Fruit fly (Drosophila melanogaster) whole organism, pupa: ENCODE measurements around the gene CG15784.

Source experiments
- CG10348 ChIP-seq: fragments of 200-800 bp; sonication (Bioruptor generic); IDR thresholded peaks from 2 replicates; pipeline ENCODE4 v1.3.6; 2022; ENCODE audit warnings: missing biosample characterization, missing genetic modification characterization
- CG12605 ChIP-seq: fragments of 200-800 bp; sonication (Bioruptor generic); IDR thresholded peaks from 2 replicates; pipeline ENCODE4 v1.3.6; 2022; ENCODE audit warnings: missing biosample characterization, missing genetic modification characterization
- CG13204 ChIP-seq: fragments of 200-800 bp; sonication (Bioruptor generic); optimal IDR thresholded peaks from 2 replicates; lab custom pipeline; 2018; ENCODE audit warnings: missing biosample characterization, mild to moderate bottlenecking, missing genetic modification characterization, moderate library complexity
- CG14655 ChIP-seq: fragments of 200-800 bp; sonication (Bioruptor generic); optimal IDR thresholded peaks from 3 replicates; lab custom pipeline; 2017; ENCODE audit warnings: mild to moderate bottlenecking, missing biosample characterization, missing genetic modification reagents, missing genetic modification characterization
- CG15710 ChIP-seq: fragments of 200-800 bp; sonication (Bioruptor generic); optimal IDR thresholded peaks from 2 replicates; lab custom pipeline; 2018; ENCODE audit warnings: missing biosample characterization, mild to moderate bottlenecking, missing genetic modification characterization, moderate library complexity
- CG17806 ChIP-seq: fragments of 200-800 bp; sonication (Bioruptor generic); optimal IDR thresholded peaks from 2 replicates; lab custom pipeline; 2018; ENCODE audit warnings: missing biosample characterization, mild to moderate bottlenecking, missing genetic modification characterization, moderate library complexity
- CG32121 ChIP-seq: fragments of 200-800 bp; sonication (Bioruptor generic); IDR thresholded peaks from 2 replicates; pipeline ENCODE4 v1.3.6; 2022; ENCODE audit warnings: missing biosample characterization, missing genetic modification characterization
- CG34367 ChIP-seq: fragments of 200-800 bp; sonication (Bioruptor generic); optimal IDR thresholded peaks from 2 replicates; lab custom pipeline; 2018; ENCODE audit warnings: missing biosample characterization, mild to moderate bottlenecking, missing genetic modification characterization
- CG4496 ChIP-seq: fragments of 200-800 bp; sonication (Bioruptor generic); IDR thresholded peaks from 3 replicates; pipeline ENCODE4 v1.3.6; 2022; ENCODE audit warnings: missing biosample characterization, missing genetic modification characterization
- CG8159 ChIP-seq: fragments of 200-800 bp; sonication (Bioruptor generic); optimal IDR thresholded peaks from 3 replicates; lab custom pipeline; 2018; ENCODE audit warnings: missing biosample characterization, mild to moderate bottlenecking, missing genetic modification characterization, moderate library complexity
- CG8301 ChIP-seq: fragments of 200-800 bp; sonication (Bioruptor generic); optimal IDR thresholded peaks from 2 replicates; lab custom pipeline; 2018; ENCODE audit warnings: missing biosample characterization, mild to moderate bottlenecking, missing genetic modification characterization
- CG9948 ChIP-seq: fragments of 200-800 bp; sonication (Bioruptor generic); optimal IDR thresholded peaks from 2 replicates; lab custom pipeline; 2018; ENCODE audit warnings: missing biosample characterization, mild to moderate bottlenecking, missing genetic modification characterization, moderate library complexity
- D1 ChIP-seq: fragments of 200-800 bp; sonication (Bioruptor generic); optimal IDR thresholded peaks from 2 replicates; lab custom pipeline; 2018; ENCODE audit warnings: missing biosample characterization, mild to moderate bottlenecking, missing genetic modification characterization, moderate library complexity
- EcR ChIP-seq: fragments of 200-800 bp; sonication (Bioruptor generic); optimal IDR thresholded peaks from 3 replicates; lab custom pipeline; 2019; ENCODE audit warnings: missing biosample characterization, missing genetic modification characterization, mild to moderate bottlenecking, moderate library complexity, missing genetic modification reagents
- Ets98B ChIP-seq: fragments of 200-800 bp; sonication (Bioruptor generic); IDR thresholded peaks from 2 replicates; pipeline ENCODE4 v1.3.6; 2022; ENCODE audit warnings: missing biosample characterization, missing genetic modification characterization
- Pif1A ChIP-seq: fragments of 200-800 bp; sonication (Bioruptor generic); optimal IDR thresholded peaks from 3 replicates; lab custom pipeline; 2016; ENCODE audit warnings: missing biosample characterization, missing genetic modification characterization
- Pif1B ChIP-seq: fragments of 200-800 bp; sonication (Bioruptor generic); optimal IDR thresholded peaks from 3 replicates; lab custom pipeline; 2016; ENCODE audit warnings: missing biosample characterization, missing genetic modification characterization
- Snoo ChIP-seq: fragments of 200-800 bp; sonication (Bioruptor generic); optimal IDR thresholded peaks from 3 replicates; lab custom pipeline; 2017; ENCODE audit warnings: missing biosample characterization, mild to moderate bottlenecking, missing genetic modification characterization, inconsistent platforms
- fd96Ca ChIP-seq: fragments of 200-800 bp; sonication (Bioruptor generic); IDR thresholded peaks from 3 replicates; pipeline ENCODE4 v1.3.6; 2022; ENCODE audit warnings: missing biosample characterization, missing genetic modification characterization
- gl ChIP-seq: fragments of 200-800 bp; sonication (Bioruptor generic); optimal IDR thresholded peaks from 2 replicates; lab custom pipeline; 2018; ENCODE audit warnings: missing biosample characterization, mild to moderate bottlenecking, missing genetic modification characterization
- rn ChIP-seq: fragments of 200-800 bp; sonication (Bioruptor generic); IDR thresholded peaks from 2 replicates; pipeline ENCODE4 v1.3.6; 2022; ENCODE audit warnings: missing biosample characterization, missing genetic modification characterization

The CG15784 gene

DNA sequence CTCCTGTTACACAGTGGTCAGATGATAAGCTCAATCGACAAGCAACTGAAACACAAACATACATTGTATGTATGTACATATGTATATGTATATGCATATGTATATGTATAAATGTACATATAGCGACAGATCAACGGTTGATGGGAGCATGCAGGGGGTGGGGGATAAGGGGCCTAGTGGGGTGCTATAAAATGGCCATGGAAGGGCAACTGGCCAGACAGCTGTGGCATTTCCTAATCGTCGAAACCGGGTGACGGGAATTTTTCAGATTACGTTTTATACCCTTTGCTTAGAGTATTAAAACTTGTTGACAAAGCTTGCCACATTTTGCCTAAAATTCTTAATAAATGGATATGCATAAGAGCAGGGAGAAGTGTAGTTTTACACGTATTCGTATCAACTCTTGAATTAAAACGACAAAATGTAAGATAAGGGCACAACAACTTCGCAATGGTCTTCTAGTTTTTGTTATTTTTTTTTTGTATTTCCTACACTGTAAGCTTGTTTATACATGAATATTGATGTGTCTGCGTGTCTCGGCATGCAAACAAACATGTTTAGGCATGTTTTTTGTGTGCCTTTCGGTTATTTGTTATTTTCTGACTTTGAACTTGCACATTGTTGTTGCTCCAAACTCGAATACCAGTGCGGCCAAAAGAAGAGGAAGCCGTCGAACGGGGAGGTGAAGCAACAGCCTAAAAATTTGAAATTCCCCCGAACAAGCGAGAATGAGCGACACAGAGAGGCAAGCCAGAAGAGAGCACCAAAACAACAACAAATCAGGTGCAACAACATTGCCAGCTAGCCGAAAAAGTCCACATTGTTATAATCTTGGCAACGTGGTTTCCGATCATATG lies 10.1 kb upstream of the CG15784 start:
- no peak for TF ChIP-seq Snoo (tag; lab: Kevin White, UChicago)
- 0 out of 2 replicates have a peak, but pooled peaks have one; percentile 27 for TF ChIP-seq rn (GFP tag; lab: Robert Waterston, UW)
- peak; percentile 53 for TF ChIP-seq Ets98B
- no peak for TF ChIP-seq CG10348 (GFP tag; lab: Robert Waterston, UW)
- TF ChIP-seq CG17806 (tag; lab: Kevin White, UChicago) = peak; percentile 8
- TF ChIP-seq CG32121 = peak; percentile 65
- TF ChIP-seq CG4496 (GFP tag; lab: Robert Waterston, UW) = peak; percentile 69; the same call in 2 of the 3 replicates
- peak; percentile 32 for TF ChIP-seq CG8159 (tag; lab: Kevin White, UChicago)
- TF ChIP-seq CG14655 (GFP tag; lab: Kevin White, UChicago) = no peak
- peak; percentile 64; the same call in 1 of the 3 replicates for TF ChIP-seq fd96Ca (GFP tag; lab: Robert Waterston, UW)
- peak; percentile 61 for TF ChIP-seq CG8301
- no peak for TF ChIP-seq EcR (GFP tag; lab: Kevin White, UChicago)
- TF ChIP-seq CG12605 (GFP tag; lab: Robert Waterston, UW) = peak; percentile 42; the same call in 1 of the 2 replicates
- TF ChIP-seq CG9948 (tag; lab: Kevin White, UChicago) = peak; percentile 27
- no peak for TF ChIP-seq gl (tag; lab: Kevin White, UChicago)
- no peak for TF ChIP-seq CG13204
- no peak for TF ChIP-seq D1
- peak; percentile 40 for TF ChIP-seq Pif1A
- TF ChIP-seq CG34367 = peak; percentile 8
- peak; percentile 37 for TF ChIP-seq CG15710 (tag; lab: Kevin White, UChicago)
- peak; percentile 29 for TF ChIP-seq Pif1B (GFP tag; lab: Kevin White, UChicago)

DNA sequence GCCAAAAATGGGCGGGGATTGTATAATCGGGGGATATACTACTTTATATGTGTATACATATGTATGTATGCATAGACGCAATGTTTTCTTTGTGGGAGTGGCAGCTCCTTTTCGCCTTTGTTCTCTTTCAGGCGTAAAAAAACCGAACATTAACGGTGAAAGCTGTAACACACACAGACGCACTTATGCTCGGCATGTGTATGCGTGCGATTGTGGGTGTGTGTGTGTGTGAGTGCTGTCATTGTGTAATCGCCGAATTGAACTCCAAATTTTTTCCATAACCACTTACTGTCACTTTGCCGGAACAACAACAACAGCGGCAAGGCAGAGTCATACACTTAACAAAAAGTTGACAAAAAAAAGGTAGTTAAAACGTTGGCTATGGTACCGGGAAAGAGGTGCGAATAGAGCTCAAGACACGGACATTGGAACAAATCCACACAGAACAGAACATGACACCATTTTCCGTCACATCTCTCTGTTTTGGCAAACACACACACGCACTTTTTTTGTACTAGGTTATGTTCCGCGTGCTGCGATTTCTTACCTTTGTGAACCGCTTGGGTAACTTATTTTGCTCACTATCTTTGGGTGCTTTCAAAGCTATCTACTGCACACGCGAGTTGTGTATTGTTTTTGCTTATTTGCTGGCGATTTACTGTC lies 9.3 kb upstream of the CG15784 start:
- TF ChIP-seq CG8301 (no peak), CG14655 (GFP tag; lab: Kevin White, UChicago) (no peak), CG12605 (GFP tag; lab: Robert Waterston, UW) (no peak), rn (GFP tag; lab: Robert Waterston, UW) (no peak), gl (tag; lab: Kevin White, UChicago) (no peak), Snoo (tag; lab: Kevin White, UChicago) (no peak), CG32121 (no peak), CG34367 (no peak), CG9948 (tag; lab: Kevin White, UChicago) (no peak), Pif1A (no peak), CG13204 (no peak), CG10348 (GFP tag; lab: Robert Waterston, UW) (no peak)

DNA sequence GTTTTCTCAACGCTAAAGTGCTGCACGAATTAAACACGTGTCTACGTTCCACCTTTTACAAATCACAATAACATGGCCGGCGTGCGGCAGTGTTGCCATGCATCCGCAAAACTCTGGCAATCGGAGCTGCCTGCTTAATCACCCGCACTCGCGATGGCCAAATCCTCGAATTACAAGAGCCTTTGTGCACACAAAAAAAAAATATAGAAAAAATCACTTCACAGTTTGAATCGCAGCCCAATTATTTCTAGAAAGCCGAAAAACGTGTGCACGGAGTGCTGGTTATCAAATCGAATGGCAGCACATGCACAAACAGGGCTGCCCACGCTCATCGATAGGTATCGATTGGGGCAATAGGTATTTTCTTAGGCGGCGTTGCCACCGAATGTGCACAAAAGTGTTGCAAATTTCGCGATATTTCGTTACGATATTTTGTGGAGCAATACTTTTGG lies 8.8 kb upstream of the CG15784 start, which contains the start of gene spoon:
TSS of gene spoon (minus strand) at position 300 of the 452 bp plus-strand sequence.
- TF ChIP-seq CG4496 (GFP tag; lab: Robert Waterston, UW) (0 out of 3 replicates have a peak, but pooled peaks have one; percentile 46), Ets98B (no peak; the same call in 1 of the 2 replicates), fd96Ca (GFP tag; lab: Robert Waterston, UW) (0 out of 3 replicates have a peak, but pooled peaks have one; percentile 33), CG34367 (no peak), Snoo (tag; lab: Kevin White, UChicago) (no peak), CG8301 (no peak), CG9948 (tag; lab: Kevin White, UChicago) (no peak)

DNA sequence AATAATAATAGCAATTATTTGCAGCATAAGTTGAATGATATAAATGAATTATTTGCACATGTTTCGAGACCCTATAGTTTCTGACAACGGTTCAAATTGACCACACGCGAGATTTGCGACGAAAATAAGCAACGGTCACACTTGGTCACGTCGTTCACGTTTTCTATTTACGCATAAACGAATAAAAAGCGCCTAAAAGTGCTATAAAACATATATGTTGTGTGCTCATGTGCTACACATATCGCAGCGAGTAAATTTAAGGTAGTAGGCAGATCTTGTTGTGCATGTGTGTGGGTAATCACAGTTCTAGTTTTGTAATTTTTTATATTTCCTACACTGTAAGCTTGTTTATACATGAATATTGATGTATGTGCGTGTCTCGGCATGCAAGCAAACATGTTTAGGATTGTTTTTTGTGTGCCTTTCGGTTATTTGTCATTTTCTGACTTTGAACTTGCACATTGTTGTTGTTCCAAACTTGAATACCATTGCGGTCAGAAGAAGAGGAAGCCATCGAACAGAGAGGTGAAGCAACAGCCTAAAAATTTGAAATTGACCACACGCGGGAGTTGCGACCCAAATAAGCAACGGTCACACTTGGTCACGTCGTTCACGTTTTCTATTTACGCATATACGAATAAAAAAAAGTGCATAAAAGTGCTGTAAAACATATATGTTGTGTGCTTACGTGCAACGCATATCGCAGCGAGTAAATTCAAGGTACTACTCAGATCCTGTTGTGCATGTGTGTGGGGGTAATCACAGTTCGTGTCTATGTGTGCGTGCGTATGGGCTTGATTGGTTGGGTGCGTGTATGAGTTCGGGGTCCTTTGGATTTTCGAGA lies 7.7 kb upstream of the CG15784 start, which contains the start of gene Usp16-45:
TSS of gene Usp16-45 (plus strand) at position 127 of the 844 bp plus-strand sequence.
- no peak for TF ChIP-seq CG12605 (GFP tag; lab: Robert Waterston, UW)
- TF ChIP-seq CG32121 = no peak
- no peak for TF ChIP-seq CG10348 (GFP tag; lab: Robert Waterston, UW)
- no peak for TF ChIP-seq CG34367
- no peak for TF ChIP-seq gl (tag; lab: Kevin White, UChicago)
- no peak for TF ChIP-seq CG13204
- no peak for TF ChIP-seq CG14655 (GFP tag; lab: Kevin White, UChicago)
- TF ChIP-seq Snoo (tag; lab: Kevin White, UChicago) = no peak
- TF ChIP-seq EcR (GFP tag; lab: Kevin White, UChicago) = no peak
- no peak for TF ChIP-seq CG4496 (GFP tag; lab: Robert Waterston, UW)
- no peak for TF ChIP-seq rn (GFP tag; lab: Robert Waterston, UW)
- no peak for TF ChIP-seq Ets98B
- no peak for TF ChIP-seq CG8301

DNA sequence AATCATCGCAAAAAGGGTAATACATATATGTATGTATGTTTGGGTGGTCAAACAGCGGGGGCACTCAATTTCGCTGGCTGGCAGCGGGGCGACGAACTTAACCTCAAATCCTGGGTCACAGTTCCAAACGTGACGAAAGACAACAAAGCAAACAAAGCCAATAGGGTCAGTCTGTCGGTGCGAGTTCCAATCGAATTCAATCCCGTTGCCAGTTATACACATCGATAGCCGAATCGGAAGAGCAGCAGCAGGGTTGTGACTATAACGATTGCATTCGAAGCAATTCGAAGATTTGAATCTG lies 7.2 kb upstream of the CG15784 start:
- no peak for TF ChIP-seq CG8301
- peak; percentile 93 for TF ChIP-seq EcR (GFP tag; lab: Kevin White, UChicago)
